Fruit fly (Drosophila melanogaster) whole organism: ENCODE measurements around the gene Edc3.

Source experiments
- EcR ChIP-seq, 2 experiments: fragments of >200 bp; optimal IDR thresholded peaks; 2 replicates each; lab custom pipeline; 2017; ENCODE audit warnings: missing biosample characterization in 2 of 2, missing genetic modification characterization in 2 of 2, missing genetic modification reagents in 2 of 2
- psq ChIP-seq: fragments of >200 bp; optimal IDR thresholded peaks from 2 replicates; lab custom pipeline; 2017

- TF ChIP-seq psq = no peak
- TF ChIP-seq EcR (GFP tag; optimal IDR thresholded peaks at IDR 0.05; lab: Kevin White, UChicago) = no peak
Observed at dm6 chr3L:17529511-17530194, at the start of gene Edc3, which contains the start of gene Nedd4.
